Worm (Caenorhabditis elegans) whole organism, late embryonic: Measurements from ENCODE around the gene irld-39.

ENCODE experiments used
- C08G9.2 ChIP-seq: sonication (generic microtip); optimal IDR thresholded peaks from 2 replicates; lab custom pipeline; 2016; ENCODE audit warnings: mild to moderate bottlenecking, missing genetic modification characterization, moderate library complexity, missing compliant biosample characterization
- C38D4.7 ChIP-seq: fragments of 200-800 bp; sonication (Bioruptor generic); optimal IDR thresholded peaks from 2 replicates; lab custom pipeline; 2018; ENCODE audit warnings: mild to moderate bottlenecking, missing genetic modification characterization, moderate library complexity, missing compliant biosample characterization
- ahr-1 ChIP-seq: sonication (generic microtip); optimal IDR thresholded peaks from 2 replicates; lab custom pipeline; 2016; ENCODE audit warnings: missing genetic modification characterization, missing compliant biosample characterization
- ceh-18 ChIP-seq: sonication (generic microtip); optimal IDR thresholded peaks from 2 replicates; lab custom pipeline; 2016; ENCODE audit warnings: missing genetic modification characterization, missing compliant biosample characterization
- ceh-2 ChIP-seq: sonication (generic microtip); optimal IDR thresholded peaks from 2 replicates; lab custom pipeline; 2016; ENCODE audit warnings: missing genotype, missing genetic modification characterization, missing compliant biosample characterization
- ceh-22 ChIP-seq: sonication (generic microtip); optimal IDR thresholded peaks from 2 replicates; lab custom pipeline; 2017; ENCODE audit warnings: missing biosample characterization, missing genetic modification characterization
- ceh-45 ChIP-seq: fragments of 200-800 bp; sonication (Bioruptor generic); IDR thresholded peaks from 2 replicates; pipeline ENCODE4 v1.3.6; 2022; ENCODE audit warnings: missing genetic modification reagents, missing genetic modification characterization, missing compliant biosample characterization
- ceh-48 ChIP-seq: sonication (generic microtip); optimal IDR thresholded peaks from 2 replicates; lab custom pipeline; 2016; ENCODE audit warnings: missing genetic modification characterization, inconsistent platforms, missing compliant biosample characterization
- ceh-9 ChIP-seq: sonication (generic microtip); optimal IDR thresholded peaks from 2 replicates; lab custom pipeline; 2016; ENCODE audit warnings: mild to moderate bottlenecking, missing genetic modification characterization, inconsistent platforms, missing compliant biosample characterization
- dmd-4 ChIP-seq: sonication (generic microtip); optimal IDR thresholded peaks from 2 replicates; lab custom pipeline; 2016; ENCODE audit warnings: borderline replicate concordance, missing genetic modification characterization, missing compliant biosample characterization
- elt-2 ChIP-seq: sonication (generic microtip); optimal IDR thresholded peaks from 2 replicates; lab custom pipeline; 2016; ENCODE audit warnings: missing genetic modification reagents, missing genetic modification characterization, missing compliant biosample characterization
- ets-4 ChIP-seq: sonication (generic microtip); optimal IDR thresholded peaks from 2 replicates; lab custom pipeline; 2016; ENCODE audit warnings: missing genetic modification characterization, missing compliant biosample characterization
- fax-1 ChIP-seq: sonication (generic microtip); optimal IDR thresholded peaks from 2 replicates; lab custom pipeline; 2016; ENCODE audit warnings: missing genotype, missing genetic modification characterization, missing compliant biosample characterization
- fkh-10 ChIP-seq: fragments of 150-350 bp; optimal IDR thresholded peaks from 2 replicates; lab custom pipeline; 2014; ENCODE audit warnings: missing biosample characterization, missing genetic modification reagents, missing genetic modification characterization
- fkh-6 ChIP-seq: sonication (generic microtip); optimal IDR thresholded peaks from 2 replicates; lab custom pipeline; 2016; ENCODE audit warnings: missing genetic modification characterization, missing compliant biosample characterization
- gmeb-2 ChIP-seq: sonication (generic microtip); optimal IDR thresholded peaks from 2 replicates; lab custom pipeline; 2016; ENCODE audit warnings: missing genetic modification characterization, inconsistent platforms, missing compliant biosample characterization
- hlh-15 ChIP-seq: sonication (generic microtip); optimal IDR thresholded peaks from 2 replicates; lab custom pipeline; 2016; ENCODE audit warnings: missing genetic modification characterization, missing compliant biosample characterization
- hlh-30 ChIP-seq: sonication (generic microtip); optimal IDR thresholded peaks from 2 replicates; lab custom pipeline; 2017; ENCODE audit warnings: antibody characterized with exemption, missing genetic modification characterization, missing compliant biosample characterization; ENCODE audit not compliant: insufficient read depth
- hlh-8 ChIP-seq: sonication (generic microtip); optimal IDR thresholded peaks from 2 replicates; lab custom pipeline; 2016; ENCODE audit warnings: missing genotype, missing genetic modification characterization, missing compliant biosample characterization
- nfya-1 ChIP-seq: sonication (generic microtip); optimal IDR thresholded peaks from 2 replicates; lab custom pipeline; 2017; ENCODE audit warnings: missing genetic modification characterization, mild to moderate bottlenecking, missing compliant biosample characterization, antibody characterized with exemption, moderate library complexity
- npax-4 ChIP-seq: sonication (generic microtip); optimal IDR thresholded peaks from 2 replicates; lab custom pipeline; 2016; ENCODE audit warnings: missing genetic modification characterization, missing compliant biosample characterization
- odd-2 ChIP-seq: sonication (generic microtip); optimal IDR thresholded peaks from 2 replicates; lab custom pipeline; 2017; ENCODE audit warnings: antibody characterized with exemption, mild to moderate bottlenecking, missing genetic modification characterization, missing compliant biosample characterization
- pax-1 ChIP-seq: fragments of 150-350 bp; optimal IDR thresholded peaks from 2 replicates; lab custom pipeline; 2014; ENCODE audit warnings: missing biosample characterization, missing genetic modification characterization
- pha-4 ChIP-seq: fragments of 150-350 bp; optimal IDR thresholded peaks from 2 replicates; lab custom pipeline; 2018; ENCODE audit warnings: missing biosample characterization, missing genetic modification reagents, missing genetic modification characterization
- pqm-1 ChIP-seq: sonication (generic microtip); optimal IDR thresholded peaks from 2 replicates; lab custom pipeline; 2016; ENCODE audit warnings: missing genetic modification characterization, missing compliant biosample characterization
- pros-1 ChIP-seq: fragments of 150-350 bp; optimal IDR thresholded peaks from 2 replicates; lab custom pipeline; 2014; ENCODE audit warnings: missing biosample characterization, missing genetic modification reagents, missing genetic modification characterization
- rnt-1 ChIP-seq: sonication (generic microtip); optimal IDR thresholded peaks from 2 replicates; lab custom pipeline; 2016; ENCODE audit warnings: missing genetic modification characterization, missing compliant biosample characterization
- sox-2 ChIP-seq: fragments of 200-800 bp; sonication (Bioruptor generic); IDR thresholded peaks from 2 replicates; pipeline ENCODE4 v1.3.6; 2022; ENCODE audit warnings: missing genetic modification reagents, missing genetic modification characterization, missing compliant biosample characterization
- unc-42 ChIP-seq: sonication (generic microtip); optimal IDR thresholded peaks from 2 replicates; lab custom pipeline; 2016; ENCODE audit warnings: missing genotype, missing genetic modification characterization, missing compliant biosample characterization
- unc-55 ChIP-seq: sonication (generic microtip); optimal IDR thresholded peaks from 2 replicates; lab custom pipeline; 2017; ENCODE audit warnings: missing biosample characterization, missing genetic modification reagents, missing genetic modification characterization
- unc-86 ChIP-seq: sonication (generic microtip); optimal IDR thresholded peaks from 2 replicates; lab custom pipeline; 2016; ENCODE audit warnings: missing genetic modification characterization, missing compliant biosample characterization
- ztf-16 ChIP-seq: sonication (generic microtip); optimal IDR thresholded peaks from 2 replicates; lab custom pipeline; 2017; ENCODE audit warnings: missing genetic modification characterization, missing compliant biosample characterization

irld-39 gene

DNA sequence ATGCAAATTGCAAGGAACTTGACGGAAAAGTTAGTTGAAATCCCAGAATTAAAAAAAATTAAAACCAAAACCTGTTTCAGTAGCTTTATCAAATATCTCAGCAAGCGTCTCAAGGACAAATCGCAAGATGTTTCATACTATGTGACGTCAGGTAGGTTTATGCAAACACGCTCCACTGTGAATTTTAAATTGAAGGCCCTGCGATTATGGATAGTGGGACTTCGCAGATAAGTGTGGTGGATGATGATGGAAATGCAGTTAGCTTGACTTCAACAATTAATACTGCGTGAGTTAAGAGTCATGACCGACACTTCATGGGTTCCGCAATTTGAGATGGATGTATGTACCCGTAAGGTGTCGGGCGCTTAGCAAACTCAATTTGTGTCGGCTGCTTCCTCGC is 33.1 kb upstream of the irld-39 start:
- no peak for TF ChIP-seq hlh-30 (tag; lab: Kevin White, UChicago)
- TF ChIP-seq C08G9.2 = no peak
- no peak for TF ChIP-seq elt-2 (tag; lab: Kevin White, UChicago)
- no peak for TF ChIP-seq pha-4 (tag; lab: Kevin White, UChicago)
- TF ChIP-seq npax-4 (tag; lab: Kevin White, UChicago) = no peak
- no peak for TF ChIP-seq unc-42 (tag; lab: Kevin White, UChicago)
- TF ChIP-seq ceh-2 (tag; lab: Kevin White, UChicago) = no peak

- TF ChIP-seq hlh-30 (tag; lab: Kevin White, UChicago) = no peak
- no peak for TF ChIP-seq fax-1 (tag; lab: Kevin White, UChicago)
- TF ChIP-seq ahr-1 (tag; lab: Kevin White, UChicago) = no peak
- no peak for TF ChIP-seq gmeb-2 (tag; lab: Kevin White, UChicago)
- TF ChIP-seq, all 69 proteins: peak for 0
Observed at ce11 chrIV:16202074-16202473, 30.9 kb upstream of the irld-39 start, which contains the start of gene H25K10.1. TSS of gene H25K10.1 (plus strand) at chrIV:16202374.

DNA sequence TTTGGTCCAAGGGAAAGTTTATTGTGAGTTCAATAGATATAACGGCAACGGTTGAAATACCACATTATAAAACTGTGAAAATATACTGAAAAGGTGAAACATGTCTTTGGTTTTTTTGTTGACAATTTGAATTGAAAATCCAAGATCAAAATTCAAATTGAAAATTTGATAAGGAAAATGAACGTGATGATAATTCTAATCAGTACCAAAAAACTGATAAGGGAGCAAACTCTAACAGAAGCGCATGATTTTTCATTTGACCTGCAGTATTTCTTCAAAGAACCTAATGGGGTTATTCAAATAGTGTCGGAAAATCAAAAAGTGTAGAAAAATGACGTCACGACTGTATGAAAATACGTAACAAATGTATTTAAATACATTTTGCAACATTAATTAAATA is 29.6 kb upstream of the irld-39 start:
- TF ChIP-seq unc-42 (tag; lab: Kevin White, UChicago) (no peak), elt-2 (tag; lab: Kevin White, UChicago) (peak; percentile 71), pqm-1 (tag; lab: Kevin White, UChicago) (no peak), sox-2 (GFP tag; lab: Robert Waterston, UW) (no peak)

DNA sequence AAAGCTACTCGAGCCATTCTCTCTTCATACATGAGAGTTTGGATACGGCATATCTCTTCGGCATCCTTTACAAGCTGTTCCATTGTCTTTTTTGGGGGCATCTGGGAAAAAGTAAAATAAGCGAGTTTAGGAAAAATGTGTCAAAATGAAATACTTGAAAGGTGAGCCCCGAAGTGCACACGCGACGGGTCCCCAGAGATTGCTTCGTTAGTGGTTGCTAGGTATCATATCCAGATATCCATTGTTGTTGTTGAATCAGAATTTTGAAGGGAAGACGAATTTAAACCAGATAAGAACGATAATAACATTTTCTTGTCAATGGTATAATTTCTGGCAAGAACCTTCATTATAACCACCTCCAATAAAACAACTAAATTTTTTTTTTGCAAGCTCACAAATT is 22.0 kb upstream of the irld-39 start, which contains the start of gene H25K10.2:
Gene H25K10.2 (minus strand): TSS at position 101 of the 400 bp plus-strand sequence.
- TF ChIP-seq pros-1 (tag; lab: Kevin White, UChicago) = no peak
- no peak for TF ChIP-seq unc-55
- TF ChIP-seq ztf-16 (tag; lab: Kevin White, UChicago) = no peak
- TF ChIP-seq nfya-1 (tag; lab: Kevin White, UChicago) = no peak
- no peak for TF ChIP-seq ceh-2 (tag; lab: Kevin White, UChicago)
- no peak for TF ChIP-seq ceh-18 (tag; lab: Kevin White, UChicago)
- no peak for TF ChIP-seq fkh-10 (GFP tag; lab: Kevin White, UChicago)
- no peak for TF ChIP-seq ceh-22 (tag; lab: Kevin White, UChicago)
- TF ChIP-seq ceh-48 = no peak
- no peak for TF ChIP-seq C08G9.2
- TF ChIP-seq ceh-9 = no peak
- TF ChIP-seq hlh-15 = no peak
- no peak for TF ChIP-seq unc-86 (tag; lab: Kevin White, UChicago)
- TF ChIP-seq pqm-1 (tag; lab: Kevin White, UChicago) = no peak
- no peak for TF ChIP-seq fkh-6
- TF ChIP-seq unc-42 (tag; lab: Kevin White, UChicago) = no peak
- TF ChIP-seq sox-2 (GFP tag; lab: Robert Waterston, UW) = no peak
- TF ChIP-seq rnt-1 = no peak
- TF ChIP-seq C38D4.7 = no peak
- TF ChIP-seq, all 69 proteins: peak for 0

DNA sequence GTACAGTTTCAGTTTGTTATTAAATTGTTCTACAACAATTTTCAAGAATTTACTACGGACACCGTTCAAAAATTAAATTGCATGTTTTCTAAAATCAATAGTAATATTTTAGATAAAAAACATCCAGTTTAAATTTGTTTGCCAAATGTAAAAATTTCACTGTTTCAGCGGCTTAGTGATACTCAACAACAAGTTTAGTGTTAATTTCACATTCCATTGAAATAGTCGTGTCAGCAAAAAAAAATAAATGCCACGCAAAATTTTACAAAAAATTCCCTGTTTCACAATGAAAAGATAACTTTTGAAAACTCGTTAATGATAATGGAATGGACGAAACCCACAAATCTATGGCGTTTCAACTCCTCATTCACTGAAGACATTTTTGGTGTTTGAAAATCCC is 16.8 kb upstream of the irld-39 start:
- TF ChIP-seq ceh-45 (GFP tag; lab: Robert Waterston, UW) (no peak), ets-4 (tag; lab: Kevin White, UChicago) (no peak), dmd-4 (tag; lab: Kevin White, UChicago) (no peak)

ce11 chrIV:16220688-16221087 is 12.3 kb upstream of the irld-39 start:
- no peak for TF ChIP-seq pax-1 (tag; lab: Kevin White, UChicago)
- no peak for TF ChIP-seq odd-2
- TF ChIP-seq fax-1 (tag; lab: Kevin White, UChicago) = no peak
- no peak for TF ChIP-seq hlh-8 (tag; lab: Kevin White, UChicago)
